Fruit fly (Drosophila melanogaster) whole organism, embryonic: ENCODE data around the gene Enoph.
A peak's percentile ranks its signal among the peaks of the same experiment; 100 is the strongest.

Experiments
- Antp ChIP-seq: fragments of 200-800 bp; sonication (Bioruptor generic); optimal IDR thresholded peaks from 3 replicates; lab custom pipeline; 2016; ENCODE audit warnings: missing biosample characterization, missing genetic modification characterization
- Atf-2 ChIP-seq: fragments of 200-800 bp; sonication (Bioruptor generic); optimal IDR thresholded peaks from 2 replicates; lab custom pipeline; 2016; ENCODE audit warnings: missing biosample characterization, missing genetic modification characterization
- CG11456 ChIP-seq: fragments of 200-800 bp; sonication (Bioruptor generic); IDR thresholded peaks from 3 replicates; pipeline ENCODE4 v1.3.6; 2022; ENCODE audit warnings: missing biosample characterization, missing genetic modification characterization
- CG12236 ChIP-seq: fragments of 200-800 bp; sonication (Bioruptor generic); optimal IDR thresholded peaks from 2 replicates; lab custom pipeline; 2016; ENCODE audit warnings: missing biosample characterization, missing genetic modification characterization
- CG12942 ChIP-seq: fragments of 200-800 bp; sonication (Bioruptor generic); optimal IDR thresholded peaks from 3 replicates; lab custom pipeline; 2016; ENCODE audit warnings: missing biosample characterization, missing genetic modification characterization
- CG13123 ChIP-seq: fragments of 200-800 bp; sonication (Bioruptor generic); optimal IDR thresholded peaks from 2 replicates; lab custom pipeline; 2016; ENCODE audit warnings: missing biosample characterization, missing genetic modification characterization
- CG13894 ChIP-seq: fragments of 200-800 bp; sonication (Bioruptor generic); optimal IDR thresholded peaks from 3 replicates; lab custom pipeline; 2018; ENCODE audit warnings: missing biosample characterization, mild to moderate bottlenecking, missing genetic modification characterization, moderate library complexity
- CG14014 ChIP-seq: fragments of 200-800 bp; sonication (Bioruptor generic); IDR thresholded peaks from 2 replicates; pipeline ENCODE4 v1.3.6; 2022; ENCODE audit warnings: missing biosample characterization, missing genetic modification characterization
- CG16813 ChIP-seq: fragments of 200-800 bp; sonication (Bioruptor generic); IDR thresholded peaks from 3 replicates; pipeline ENCODE4 v1.3.6; 2022; ENCODE audit warnings: missing biosample characterization, missing genetic modification characterization; ENCODE audit not compliant: partially characterized antibody
- CG18476 ChIP-seq: fragments of 200-800 bp; sonication (Bioruptor generic); optimal IDR thresholded peaks from 2 replicates; lab custom pipeline; 2016; ENCODE audit warnings: missing biosample characterization, mild to moderate bottlenecking, missing genetic modification characterization
- CG3065 ChIP-seq: fragments of 200-800 bp; sonication (Bioruptor generic); optimal IDR thresholded peaks from 2 replicates; lab custom pipeline; 2016; ENCODE audit warnings: missing biosample characterization, missing genetic modification characterization
- CG34422 ChIP-seq: fragments of 200-800 bp; sonication (Bioruptor generic); IDR thresholded peaks from 3 replicates; pipeline ENCODE4 v1.3.6; 2022; ENCODE audit warnings: missing biosample characterization, missing genetic modification characterization
- CG3847 ChIP-seq: fragments of 200-800 bp; sonication (Bioruptor generic); IDR thresholded peaks from 2 replicates; pipeline ENCODE4 v1.3.6; 2022; ENCODE audit warnings: missing biosample characterization, missing genetic modification characterization
- CG4617 ChIP-seq: fragments of 200-800 bp; sonication (Bioruptor generic); optimal IDR thresholded peaks from 3 replicates; lab custom pipeline; 2016; ENCODE audit warnings: missing biosample characterization, missing genetic modification characterization, borderline replicate concordance
- CG7271 ChIP-seq: fragments of 200-800 bp; sonication (Bioruptor generic); optimal IDR thresholded peaks from 2 replicates; lab custom pipeline; 2018; ENCODE audit warnings: missing biosample characterization, mild to moderate bottlenecking, missing genetic modification characterization, moderate library complexity
- CG7556 ChIP-seq: fragments of 200-800 bp; sonication (Bioruptor generic); optimal IDR thresholded peaks from 2 replicates; lab custom pipeline; 2017; ENCODE audit warnings: missing biosample characterization, mild to moderate bottlenecking, missing genetic modification characterization
- CG8478 ChIP-seq: fragments of >200 bp; optimal IDR thresholded peaks from 2 replicates; lab custom pipeline; 2018
- D ChIP-seq, 2 experiments: fragments of 200-800 bp in 1 of 2; fragments of >200 bp in 1 of 2; sonication (Bioruptor generic) in 1 of 2; optimal IDR thresholded peaks; 2 replicates in 1 of 2; 3 replicates in 1 of 2; lab custom pipeline; 2017; ENCODE audit warnings: mild to moderate bottlenecking in 1 of 2, missing biosample characterization in 1 of 2, missing genetic modification characterization in 1 of 2, missing genetic modification reagents in 1 of 2
- Drgx ChIP-seq: fragments of 200-800 bp; sonication (Bioruptor generic); IDR thresholded peaks from 2 replicates; pipeline ENCODE4 v1.3.6; 2022; ENCODE audit warnings: missing biosample characterization, missing genetic modification characterization
- MTF-1 ChIP-seq: fragments of 200-800 bp; sonication (Bioruptor generic); optimal IDR thresholded peaks from 2 replicates; lab custom pipeline; 2018; ENCODE audit warnings: missing biosample characterization, mild to moderate bottlenecking, missing genetic modification characterization, borderline replicate concordance
- Mad ChIP-seq: fragments of 200-800 bp; sonication (Bioruptor generic); optimal IDR thresholded peaks from 2 replicates; lab custom pipeline; 2016; ENCODE audit warnings: missing biosample characterization, missing genetic modification characterization
- Opbp ChIP-seq: fragments of 200-800 bp; sonication (Bioruptor generic); IDR thresholded peaks from 3 replicates; pipeline ENCODE4 v1.3.6; 2022; ENCODE audit warnings: missing biosample characterization, missing genetic modification characterization; ENCODE audit not compliant: partially characterized antibody
- Ptx1 ChIP-seq: fragments of 200-800 bp; sonication (Bioruptor generic); IDR thresholded peaks from 2 replicates; pipeline ENCODE4 v1.3.6; 2022; ENCODE audit warnings: missing biosample characterization, missing genetic modification characterization
- Ssrp ChIP-seq: fragments of 200-800 bp; sonication (Bioruptor generic); optimal IDR thresholded peaks from 2 replicates; lab custom pipeline; 2018; ENCODE audit warnings: missing biosample characterization, mild to moderate bottlenecking, missing genetic modification characterization, moderate library complexity
- Tbp ChIP-seq: fragments of >200 bp; optimal IDR thresholded peaks from 2 replicates; lab custom pipeline; 2018; ENCODE audit warnings: missing biosample characterization, missing genetic modification characterization
- ash1 ChIP-seq: fragments of 200-800 bp; sonication (Bioruptor generic); optimal IDR thresholded peaks from 2 replicates; lab custom pipeline; 2018; ENCODE audit warnings: missing biosample characterization, mild to moderate bottlenecking, missing genetic modification characterization
- chinmo ChIP-seq: fragments of 200-800 bp; sonication (Bioruptor generic); IDR thresholded peaks from 4 replicates; pipeline ENCODE4 v1.3.6; 2022; ENCODE audit warnings: missing biosample characterization, missing genetic modification characterization; ENCODE audit not compliant: partially characterized antibody
- crol ChIP-seq: fragments of 200-800 bp; sonication (Bioruptor generic); IDR thresholded peaks from 2 replicates; pipeline ENCODE4 v1.3.6; 2022; ENCODE audit warnings: missing biosample characterization, missing genetic modification characterization
- dimm ChIP-seq: fragments of 200-800 bp; sonication (Bioruptor generic); IDR thresholded peaks from 2 replicates; pipeline ENCODE4 v1.3.6; 2022; ENCODE audit warnings: missing biosample characterization, missing genetic modification characterization
- gcm2 ChIP-seq: fragments of 200-800 bp; sonication (Bioruptor generic); optimal IDR thresholded peaks from 2 replicates; lab custom pipeline; 2016; ENCODE audit warnings: missing biosample characterization, missing genetic modification characterization
- gem ChIP-seq: fragments of 200-800 bp; sonication (Bioruptor generic); optimal IDR thresholded peaks from 2 replicates; lab custom pipeline; 2019; ENCODE audit warnings: missing biosample characterization, mild to moderate bottlenecking, missing genetic modification characterization, moderate library complexity
- h ChIP-seq: fragments of >200 bp; optimal IDR thresholded peaks from 2 replicates; lab custom pipeline; 2017
- hth ChIP-seq: fragments of >200 bp; optimal IDR thresholded peaks from 2 replicates; lab custom pipeline; 2017; ENCODE audit warnings: inconsistent platforms
- nau ChIP-seq: fragments of 200-800 bp; sonication (Bioruptor generic); optimal IDR thresholded peaks from 3 replicates; lab custom pipeline; 2017; ENCODE audit warnings: missing biosample characterization, mild to moderate bottlenecking, missing genetic modification characterization, missing genetic modification reagents
- nerfin-2 ChIP-seq: fragments of 200-800 bp; sonication (Bioruptor generic); IDR thresholded peaks from 2 replicates; pipeline ENCODE4 v1.3.6; 2022; ENCODE audit warnings: missing biosample characterization, missing genetic modification characterization; ENCODE audit not compliant: partially characterized antibody
- org-1 ChIP-seq: fragments of 200-800 bp; sonication (Bioruptor generic); optimal IDR thresholded peaks from 2 replicates; lab custom pipeline; 2017; ENCODE audit warnings: missing biosample characterization, missing genetic modification characterization
- pan ChIP-seq, 4 experiments: fragments of >200 bp in 3 of 4; fragments of 200-800 bp in 1 of 4; sonication (Bioruptor generic) in 1 of 4; optimal IDR thresholded peaks in 3 of 4; IDR thresholded peaks in 1 of 4; 2 replicates each; pipeline versions ENCODE4 v1.3.6 to Lab custom; 2017 to 2022; ENCODE audit warnings: missing biosample characterization in 2 of 4, missing genetic modification characterization in 2 of 4, mixed read lengths in 1 of 4
- pzg ChIP-seq: fragments of 200-800 bp; sonication (Bioruptor generic); optimal IDR thresholded peaks from 3 replicates; lab custom pipeline; 2018; ENCODE audit warnings: missing biosample characterization, mild to moderate bottlenecking, missing genetic modification characterization, moderate library complexity
- repo ChIP-seq: fragments of 200-800 bp; sonication (Bioruptor generic); optimal IDR thresholded peaks from 2 replicates; lab custom pipeline; 2016; ENCODE audit warnings: missing biosample characterization, missing genetic modification characterization
- sim ChIP-seq: fragments of 200-800 bp; sonication (Bioruptor generic); IDR thresholded peaks from 2 replicates; pipeline ENCODE4 v1.3.6; 2022; ENCODE audit warnings: missing biosample characterization, missing genetic modification characterization
- sna ChIP-seq: fragments of 200-800 bp; sonication (Bioruptor generic); IDR thresholded peaks from 2 replicates; pipeline ENCODE4 v1.3.6; 2022; ENCODE audit warnings: missing biosample characterization, missing genetic modification characterization; ENCODE audit not compliant: partially characterized antibody
- sug ChIP-seq: fragments of 200-800 bp; optimal IDR thresholded peaks from 2 replicates; lab custom pipeline; 2019; ENCODE audit warnings: missing biosample characterization, mild to moderate bottlenecking, missing genetic modification characterization, moderate library complexity
- tll ChIP-seq, 2 experiments: fragments of 200-800 bp in 1 of 2; fragments of >200 bp in 1 of 2; sonication (Bioruptor generic) in 1 of 2; optimal IDR thresholded peaks; 2 replicates each; lab custom pipeline; 2017 to 2019; ENCODE audit warnings: missing biosample characterization in 2 of 2, missing genetic modification characterization in 2 of 2, mild to moderate bottlenecking in 1 of 2, moderate library complexity in 1 of 2
- wor ChIP-seq: fragments of 200-800 bp; sonication (Bioruptor generic); IDR thresholded peaks from 2 replicates; pipeline ENCODE4 v1.3.6; 2022; ENCODE audit warnings: missing biosample characterization, missing genetic modification characterization
- zen ChIP-seq: fragments of 200-800 bp; sonication (Bioruptor generic); optimal IDR thresholded peaks from 3 replicates; lab custom pipeline; 2018; ENCODE audit warnings: missing biosample characterization, mild to moderate bottlenecking, missing genetic modification characterization, moderate library complexity

Gene Enoph

DNA sequence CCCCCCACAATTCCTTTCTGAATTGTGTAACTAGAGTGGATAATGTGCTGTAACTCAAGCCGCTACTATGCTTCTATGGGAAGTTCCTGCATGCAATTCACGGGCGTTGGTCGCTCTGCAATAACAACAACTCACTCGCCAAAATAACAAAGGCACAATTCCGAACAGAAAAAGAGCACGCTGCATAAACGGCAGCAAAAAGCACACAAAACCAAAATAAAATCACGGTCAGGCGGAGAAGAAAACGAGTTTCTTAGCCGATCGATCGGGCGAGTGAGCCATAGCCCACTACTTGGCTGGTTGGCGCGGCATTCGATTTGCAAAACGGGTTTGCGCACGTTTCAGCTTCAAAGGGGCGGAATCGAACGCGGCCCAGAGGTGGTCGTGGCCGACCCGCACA, 43.2 kb downstream of the Enoph start (continued):
- no peak for TF ChIP-seq pan (optimal IDR thresholded peaks at IDR 0.05; lab: Kevin White, UChicago)
- no peak for TF ChIP-seq pan (GFP tag; optimal IDR thresholded peaks at IDR 0.05 in 1 of 2, IDR thresholded peaks at IDR 0.05 in 1 of 2)
- TF ChIP-seq Atf-2, result no peak
- TF ChIP-seq nau (GFP tag; lab: Kevin White, UChicago), result no peak

DNA sequence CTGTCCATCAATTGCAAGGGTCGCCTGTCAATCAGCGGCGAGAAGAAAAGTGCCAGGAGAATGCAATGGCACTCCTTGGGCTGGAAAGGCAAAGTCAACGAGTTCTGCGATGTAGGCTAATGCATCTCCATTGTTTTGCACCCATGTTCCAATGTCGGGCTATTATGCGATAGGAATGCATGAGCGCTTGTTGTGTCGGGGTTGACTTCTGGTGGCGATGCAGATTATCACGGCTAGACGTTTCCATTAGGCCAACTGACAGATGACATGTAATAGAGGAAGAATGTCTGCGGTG, 43.8 kb downstream of the Enoph start:
- no peak for TF ChIP-seq gcm2
- peak; percentile 41 for TF ChIP-seq hth (lab: Kevin White, UChicago)
- no peak for TF ChIP-seq Opbp (GFP tag; lab: Robert Waterston, UW)
- no peak for TF ChIP-seq CG13894 (tag; lab: Kevin White, UChicago)
- TF ChIP-seq D (optimal IDR thresholded peaks at IDR 0.05; lab: Kevin White, UChicago), result peak; percentile 87
- TF ChIP-seq D (GFP tag; optimal IDR thresholded peaks at IDR 0.05; lab: Kevin White, UChicago), result no peak
- TF ChIP-seq tll (GFP tag; optimal IDR thresholded peaks at IDR 0.05; lab: Kevin White, UChicago), result peak in 1 of 2 experiments; percentile 87
- TF ChIP-seq sim (GFP tag; lab: Robert Waterston, UW), result no peak
- no peak for TF ChIP-seq ash1 (GFP tag; lab: Kevin White, UChicago)
- no peak for TF ChIP-seq org-1 (GFP tag; lab: Kevin White, UChicago)
- TF ChIP-seq Drgx (GFP tag; lab: Robert Waterston, UW), result no peak
- no peak for TF ChIP-seq h (lab: Kevin White, UChicago)
- TF ChIP-seq CG7556 (GFP tag; lab: Kevin White, UChicago), result no peak
- TF ChIP-seq Ptx1 (GFP tag; lab: Robert Waterston, UW), result no peak
- TF ChIP-seq Ssrp (tag; lab: Kevin White, UChicago), result no peak
- no peak for TF ChIP-seq Tbp (GFP tag; lab: Kevin White, UChicago)
- peak; percentile 11 for TF ChIP-seq zen (tag; lab: Kevin White, UChicago)

DNA sequence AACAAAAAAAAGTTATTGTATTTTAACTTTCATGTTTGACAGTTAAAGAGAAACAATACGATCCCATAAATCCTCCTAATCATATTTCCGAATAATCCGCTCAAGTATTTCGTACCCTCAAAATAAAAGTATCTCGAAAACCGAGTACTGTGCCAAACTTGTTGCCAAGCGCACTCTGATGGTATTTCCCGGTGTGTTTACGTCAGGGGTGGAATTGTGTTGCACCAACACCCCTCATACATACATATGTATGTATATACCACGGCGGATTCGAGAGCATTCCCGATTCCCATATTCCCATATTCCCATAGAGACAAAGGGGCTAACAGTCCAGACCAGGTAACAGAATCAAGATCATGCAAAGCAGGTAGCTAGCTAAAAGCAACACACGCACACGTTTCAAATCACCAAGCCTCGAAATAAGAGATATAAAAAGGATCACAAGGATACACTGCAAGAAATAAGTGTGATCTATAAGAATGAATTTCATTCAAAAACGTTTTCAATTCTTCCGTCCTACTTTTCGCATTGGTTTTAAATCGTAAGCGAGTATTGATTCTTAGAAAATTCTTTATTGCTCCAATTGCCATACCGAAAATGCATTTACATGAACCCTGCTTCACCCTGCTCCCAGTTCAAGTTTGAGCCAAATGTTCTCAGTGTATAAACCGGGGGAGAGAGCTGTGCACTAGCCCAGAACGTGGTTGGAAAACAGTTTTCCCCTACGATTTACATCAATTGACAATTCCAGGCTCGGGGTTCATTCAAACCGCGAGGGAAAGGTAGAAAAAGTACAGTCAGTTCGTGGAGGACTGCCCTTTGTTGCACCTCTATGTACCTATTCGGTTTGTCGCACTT, 44.4 kb downstream of the Enoph start:
- TF ChIP-seq sim (GFP tag; lab: Robert Waterston, UW) (peak; percentile 70; the same call in 1 of the 2 replicates), MTF-1 (peak; percentile 29), Antp (GFP tag; lab: Kevin White, UChicago) (peak; percentile 80), CG18476 (GFP tag; lab: Kevin White, UChicago) (peak; percentile 61), CG4617 (GFP tag; lab: Kevin White, UChicago) (peak; percentile 27), D (optimal IDR thresholded peaks at IDR 0.05; lab: Kevin White, UChicago) (no peak), D (GFP tag; optimal IDR thresholded peaks at IDR 0.05; lab: Kevin White, UChicago) (peak; percentile 78), CG3065 (GFP tag; lab: Kevin White, UChicago) (peak; percentile 58), sug (tag; lab: Kevin White, UChicago) (no peak), wor (GFP tag; lab: Robert Waterston, UW) (no peak), CG14014 (GFP tag; lab: Robert Waterston, UW) (no peak), Mad (GFP tag; lab: Kevin White, UChicago) (peak; percentile 75), gem (peak; percentile 90), CG3847 (GFP tag; lab: Robert Waterston, UW) (no peak), zen (tag; lab: Kevin White, UChicago) (peak; percentile 95), chinmo (no peak), nerfin-2 (GFP tag; lab: Robert Waterston, UW) (no peak), CG34422 (peak; percentile 35; the same call in 1 of the 3 replicates), CG7271 (tag; lab: Kevin White, UChicago) (peak; percentile 90), sna (GFP tag; lab: Robert Waterston, UW) (no peak), CG13123 (GFP tag; lab: Kevin White, UChicago) (peak; percentile 54), CG12236 (GFP tag; lab: Kevin White, UChicago) (peak; percentile 84), dimm (GFP tag; lab: Robert Waterston, UW) (no peak), CG16813 (GFP tag; lab: Robert Waterston, UW) (no peak), CG12942 (peak; percentile 60), CG8478 (lab: Kevin White, UChicago) (no peak), repo (GFP tag; lab: Kevin White, UChicago) (peak; percentile 69), pzg (GFP tag; lab: Kevin White, UChicago) (no peak), CG11456 (GFP tag; lab: Robert Waterston, UW) (no peak), crol (no peak), Opbp (GFP tag; lab: Robert Waterston, UW) (no peak)
